Fruit fly (Drosophila melanogaster) whole organism, embryonic: Measurements from ENCODE around the gene Polr1C.

Experiments used
- Aef1 ChIP-seq: fragments of 200-800 bp; sonication (Bioruptor generic); IDR thresholded peaks from 3 replicates; pipeline ENCODE4 v1.3.6; 2022; ENCODE audit warnings: missing biosample characterization, missing genetic modification characterization
- Bgb ChIP-seq: fragments of 200-800 bp; sonication (Bioruptor generic); IDR thresholded peaks from 2 replicates; pipeline ENCODE4 v1.3.6; 2022; ENCODE audit warnings: missing biosample characterization, missing genetic modification characterization; ENCODE audit not compliant: partially characterized antibody
- Bteb2 ChIP-seq: fragments of 200-800 bp; sonication (Bioruptor generic); optimal IDR thresholded peaks from 2 replicates; lab custom pipeline; 2016; ENCODE audit warnings: missing biosample characterization, missing genetic modification characterization
- C15 ChIP-seq: fragments of 200-800 bp; sonication (Bioruptor generic); IDR thresholded peaks from 3 replicates; pipeline ENCODE4 v1.3.6; 2022; ENCODE audit warnings: missing biosample characterization, missing genetic modification characterization
- CG10209 ChIP-seq: fragments of 200-800 bp; sonication (Bioruptor generic); optimal IDR thresholded peaks from 3 replicates; lab custom pipeline; 2017; ENCODE audit warnings: missing biosample characterization, mild to moderate bottlenecking, missing genetic modification characterization, missing genetic modification reagents
- CG14441 ChIP-seq: fragments of 200-800 bp; sonication (Bioruptor generic); IDR thresholded peaks from 2 replicates; pipeline ENCODE4 v1.3.6; 2022; ENCODE audit warnings: missing biosample characterization, missing genetic modification characterization
- CG1529 ChIP-seq: fragments of 200-800 bp; sonication (Bioruptor generic); optimal IDR thresholded peaks from 3 replicates; lab custom pipeline; 2018; ENCODE audit warnings: missing biosample characterization, missing genetic modification characterization
- CG15696 ChIP-seq: fragments of 200-800 bp; sonication (Bioruptor generic); optimal IDR thresholded peaks from 2 replicates; lab custom pipeline; 2019; ENCODE audit warnings: missing biosample characterization, mild to moderate bottlenecking, missing genetic modification characterization, moderate library complexity
- CG16813 ChIP-seq: fragments of 200-800 bp; sonication (Bioruptor generic); IDR thresholded peaks from 3 replicates; pipeline ENCODE4 v1.3.6; 2022; ENCODE audit warnings: missing biosample characterization, missing genetic modification characterization; ENCODE audit not compliant: partially characterized antibody
- CG17361 ChIP-seq: fragments of 200-800 bp; sonication (Bioruptor generic); IDR thresholded peaks from 3 replicates; pipeline ENCODE4 v1.3.6; 2022; ENCODE audit warnings: missing biosample characterization, missing genetic modification characterization
- CG17385 ChIP-seq: fragments of 200-800 bp; sonication (Bioruptor generic); optimal IDR thresholded peaks from 3 replicates; lab custom pipeline; 2018; ENCODE audit warnings: missing biosample characterization, mild to moderate bottlenecking, missing genetic modification characterization
- CG1792 ChIP-seq: fragments of 200-800 bp; sonication (Bioruptor generic); optimal IDR thresholded peaks from 2 replicates; lab custom pipeline; 2016; ENCODE audit warnings: missing biosample characterization, missing genetic modification characterization
- CG30403 ChIP-seq: fragments of 200-800 bp; sonication (Bioruptor generic); optimal IDR thresholded peaks from 3 replicates; lab custom pipeline; 2016; ENCODE audit warnings: missing biosample characterization, missing genetic modification characterization
- CG34224 ChIP-seq: fragments of 200-800 bp; sonication (Bioruptor generic); IDR thresholded peaks from 3 replicates; pipeline ENCODE4 v1.3.6; 2022; ENCODE audit warnings: missing biosample characterization, missing genetic modification characterization; ENCODE audit not compliant: partially characterized antibody
- CG34422 ChIP-seq: fragments of 200-800 bp; sonication (Bioruptor generic); IDR thresholded peaks from 3 replicates; pipeline ENCODE4 v1.3.6; 2022; ENCODE audit warnings: missing biosample characterization, missing genetic modification characterization
- CG4424 ChIP-seq: fragments of 200-800 bp; sonication (Bioruptor generic); optimal IDR thresholded peaks from 3 replicates; lab custom pipeline; 2016; ENCODE audit warnings: missing biosample characterization, missing genetic modification characterization
- CG4820 ChIP-seq: fragments of 200-800 bp; sonication (Bioruptor generic); optimal IDR thresholded peaks from 3 replicates; lab custom pipeline; 2016; ENCODE audit warnings: missing biosample characterization, missing genetic modification characterization
- CG6272 ChIP-seq: fragments of 200-800 bp; sonication (Bioruptor generic); IDR thresholded peaks from 2 replicates; pipeline ENCODE4 v1.3.6; 2022; ENCODE audit warnings: missing biosample characterization, missing genetic modification characterization
- CG6689 ChIP-seq: fragments of 200-800 bp; sonication (Bioruptor generic); IDR thresholded peaks from 2 replicates; pipeline ENCODE4 v1.3.6; 2022; ENCODE audit warnings: missing biosample characterization, missing genetic modification characterization
- CG7928 ChIP-seq: fragments of 200-800 bp; sonication (Bioruptor generic); optimal IDR thresholded peaks from 2 replicates; lab custom pipeline; 2017; ENCODE audit warnings: missing biosample characterization, mild to moderate bottlenecking, missing genetic modification characterization
- CG9797 ChIP-seq: fragments of 200-800 bp; sonication (Bioruptor generic); optimal IDR thresholded peaks from 3 replicates; lab custom pipeline; 2018; ENCODE audit warnings: missing biosample characterization, mild to moderate bottlenecking, missing genetic modification characterization
- E2f1 ChIP-seq: fragments of 200-800 bp; sonication (Bioruptor generic); IDR thresholded peaks from 2 replicates; pipeline ENCODE4 v1.3.6; 2022; ENCODE audit warnings: missing biosample characterization, missing genetic modification characterization
- GATAe ChIP-seq: fragments of 200-800 bp; sonication (Bioruptor generic); conservative IDR thresholded peaks from 2 replicates; pipeline ENCODE4 v1.3.6; 2022; ENCODE audit warnings: missing biosample characterization, missing genetic modification characterization
- Hr51 ChIP-seq, 2 experiments: fragments of 200-800 bp; sonication (Bioruptor generic); optimal IDR thresholded peaks; 2 replicates in 1 of 2; 3 replicates in 1 of 2; lab custom pipeline; 2016 to 2018; ENCODE audit warnings: missing biosample characterization in 2 of 2, missing genetic modification characterization in 2 of 2, mild to moderate bottlenecking in 1 of 2, moderate library complexity in 1 of 2
- Lhr ChIP-seq: fragments of 200-800 bp; sonication (Bioruptor generic); optimal IDR thresholded peaks from 3 replicates; lab custom pipeline; 2017; ENCODE audit warnings: mild to moderate bottlenecking, missing biosample characterization, missing genetic modification reagents, missing genetic modification characterization
- Lim3 ChIP-seq: fragments of 200-800 bp; sonication (Bioruptor generic); IDR thresholded peaks from 2 replicates; pipeline ENCODE4 v1.3.6; 2022; ENCODE audit warnings: missing biosample characterization, missing genetic modification characterization
- MESR4 ChIP-seq: fragments of 200-800 bp; sonication (Bioruptor generic); optimal IDR thresholded peaks from 2 replicates; lab custom pipeline; 2018; ENCODE audit warnings: missing biosample characterization, mild to moderate bottlenecking, missing genetic modification characterization, moderate library complexity
- Max ChIP-seq: fragments of 200-800 bp; sonication (Bioruptor generic); optimal IDR thresholded peaks from 2 replicates; lab custom pipeline; 2016; ENCODE audit warnings: missing biosample characterization, mild to moderate bottlenecking, missing genetic modification characterization
- Neu2 ChIP-seq: fragments of 200-800 bp; sonication (Bioruptor generic); optimal IDR thresholded peaks from 3 replicates; lab custom pipeline; 2016; ENCODE audit warnings: missing biosample characterization, missing genetic modification characterization, borderline replicate concordance
- Oli ChIP-seq: fragments of 200-800 bp; sonication (Bioruptor generic); optimal IDR thresholded peaks from 2 replicates; lab custom pipeline; 2018; ENCODE audit warnings: missing biosample characterization, mild to moderate bottlenecking, missing genetic modification characterization, moderate library complexity
- Scr ChIP-seq: fragments of 200-800 bp; sonication (Bioruptor generic); IDR thresholded peaks from 2 replicates; pipeline ENCODE4 v1.3.6; 2022; ENCODE audit warnings: missing biosample characterization, missing genetic modification characterization; ENCODE audit not compliant: partially characterized antibody
- Spps ChIP-seq: fragments of 200-800 bp; sonication (Bioruptor generic); optimal IDR thresholded peaks from 2 replicates; lab custom pipeline; 2018; ENCODE audit warnings: missing biosample characterization, mild to moderate bottlenecking, missing genetic modification characterization
- Sry-δ ChIP-seq: fragments of 200-800 bp; sonication (Bioruptor generic); optimal IDR thresholded peaks from 2 replicates; lab custom pipeline; 2016; ENCODE audit warnings: missing biosample characterization, missing genetic modification characterization
- YL-1 ChIP-seq: fragments of 200-800 bp; sonication (Bioruptor generic); optimal IDR thresholded peaks from 3 replicates; lab custom pipeline; 2017; ENCODE audit warnings: missing biosample characterization, mild to moderate bottlenecking, missing genetic modification characterization
- bbx ChIP-seq: fragments of 200-800 bp; sonication (Bioruptor generic); IDR thresholded peaks from 2 replicates; pipeline ENCODE4 v1.3.6; 2022; ENCODE audit warnings: missing biosample characterization, missing genetic modification characterization; ENCODE audit not compliant: partially characterized antibody
- bcd ChIP-seq: fragments of 200-800 bp; sonication (Bioruptor generic); optimal IDR thresholded peaks from 2 replicates; lab custom pipeline; 2017; ENCODE audit warnings: missing biosample characterization, mild to moderate bottlenecking, missing genetic modification characterization
- br ChIP-seq: fragments of >200 bp; optimal IDR thresholded peaks from 2 replicates; lab custom pipeline; 2017
- chinmo ChIP-seq: fragments of 200-800 bp; sonication (Bioruptor generic); IDR thresholded peaks from 4 replicates; pipeline ENCODE4 v1.3.6; 2022; ENCODE audit warnings: missing biosample characterization, missing genetic modification characterization; ENCODE audit not compliant: partially characterized antibody
- croc ChIP-seq: fragments of 200-800 bp; sonication (Bioruptor generic); conservative IDR thresholded peaks from 3 replicates; pipeline ENCODE4 v1.3.6; 2022; ENCODE audit warnings: missing biosample characterization, missing genetic modification characterization
- dati ChIP-seq: fragments of 200-800 bp; sonication (Bioruptor generic); IDR thresholded peaks from 2 replicates; pipeline ENCODE4 v1.3.6; 2022; ENCODE audit warnings: missing biosample characterization, missing genetic modification characterization
- ewg ChIP-seq: fragments of 200-800 bp; sonication (Bioruptor generic); optimal IDR thresholded peaks from 3 replicates; lab custom pipeline; 2017; ENCODE audit warnings: mild to moderate bottlenecking, missing biosample characterization, missing genetic modification reagents, missing genetic modification characterization
- gce ChIP-seq: fragments of 200-800 bp; sonication (Bioruptor generic); IDR thresholded peaks from 3 replicates; pipeline ENCODE4 v1.3.6; 2022; ENCODE audit warnings: missing biosample characterization, missing genetic modification characterization
- gcm ChIP-seq: fragments of 200-800 bp; sonication (Bioruptor generic); optimal IDR thresholded peaks from 2 replicates; lab custom pipeline; 2019; ENCODE audit warnings: missing biosample characterization, mild to moderate bottlenecking, missing genetic modification characterization, moderate library complexity
- gfzf ChIP-seq: fragments of 200-800 bp; sonication (Bioruptor generic); optimal IDR thresholded peaks from 2 replicates; lab custom pipeline; 2016; ENCODE audit warnings: missing biosample characterization, mild to moderate bottlenecking, missing genetic modification characterization, moderate library complexity
- ham ChIP-seq: fragments of 200-800 bp; sonication (Bioruptor generic); IDR thresholded peaks from 2 replicates; pipeline ENCODE4 v1.3.6; 2022; ENCODE audit warnings: missing biosample characterization, missing genetic modification characterization
- jumu ChIP-seq: fragments of 200-800 bp; sonication (Bioruptor generic); optimal IDR thresholded peaks from 3 replicates; lab custom pipeline; 2016; ENCODE audit warnings: missing biosample characterization, missing genetic modification characterization
- mam ChIP-seq: fragments of 200-800 bp; sonication (Bioruptor generic); optimal IDR thresholded peaks from 3 replicates; lab custom pipeline; 2016; ENCODE audit warnings: missing biosample characterization, missing genetic modification characterization
- pros ChIP-seq: fragments of 200-800 bp; sonication (Bioruptor generic); optimal IDR thresholded peaks from 3 replicates; lab custom pipeline; 2019; ENCODE audit warnings: missing biosample characterization, mild to moderate bottlenecking, missing genetic modification characterization, moderate library complexity
- shn ChIP-seq: fragments of 200-800 bp; sonication (Bioruptor generic); optimal IDR thresholded peaks from 3 replicates; lab custom pipeline; 2016; ENCODE audit warnings: missing biosample characterization, missing genetic modification characterization
- stc ChIP-seq: fragments of 200-800 bp; sonication (Bioruptor generic); IDR thresholded peaks from 2 replicates; pipeline ENCODE4 v1.3.6; 2022; ENCODE audit warnings: missing biosample characterization, missing genetic modification characterization
- zen ChIP-seq: fragments of 200-800 bp; sonication (Bioruptor generic); optimal IDR thresholded peaks from 3 replicates; lab custom pipeline; 2018; ENCODE audit warnings: missing biosample characterization, mild to moderate bottlenecking, missing genetic modification characterization, moderate library complexity
- zfh1 ChIP-seq: fragments of 200-800 bp; sonication (Bioruptor generic); IDR thresholded peaks from 3 replicates; pipeline ENCODE4 v1.3.6; 2022; ENCODE audit warnings: missing biosample characterization, missing genetic modification characterization

Polr1C gene

dm6 chr2L:4968767-4969166 lies at the start of gene Polr1C, which contains the start of gene Scox:
Gene Polr1C (plus strand): TSS chr2L:4969004.
Gene Scox (minus strand): TSS chr2L:4968935.
- TF ChIP-seq br (lab: Kevin White, UChicago) (no peak), CG10209 (GFP tag; lab: Kevin White, UChicago) (no peak), GATAe (GFP tag; lab: Robert Waterston, UW) (no peak), gce (GFP tag; lab: Robert Waterston, UW) (no peak), CG1529 (GFP tag; lab: Kevin White, UChicago) (no peak), Bteb2 (GFP tag; lab: Kevin White, UChicago) (no peak), CG17361 (no peak), CG1792 (no peak), Lim3 (no peak), C15 (no peak), Spps (no peak), zfh1 (GFP tag; lab: Robert Waterston, UW) (no peak), dati (GFP tag; lab: Robert Waterston, UW) (no peak), CG9797 (GFP tag; lab: Kevin White, UChicago) (peak; percentile 55), CG17385 (GFP tag; lab: Kevin White, UChicago) (peak; percentile 89), CG14441 (no peak), Scr (GFP tag; lab: Robert Waterston, UW) (no peak), gcm (GFP tag; lab: Kevin White, UChicago) (no peak), croc (GFP tag; lab: Robert Waterston, UW) (no peak), Neu2 (GFP tag; lab: Kevin White, UChicago) (no peak), stc (no peak), CG16813 (no peak), CG34422 (GFP tag; lab: Robert Waterston, UW) (peak; percentile 18; the same call in 1 of the 3 replicates), pros (GFP tag; lab: Kevin White, UChicago) (no peak), CG30403 (GFP tag; lab: Kevin White, UChicago) (no peak), CG15696 (no peak), Aef1 (GFP tag; lab: Robert Waterston, UW) (no peak), Lhr (GFP tag; lab: Kevin White, UChicago) (no peak), zen (no peak), bcd (no peak), jumu (GFP tag; lab: Kevin White, UChicago) (no peak), YL-1 (GFP tag; lab: Kevin White, UChicago) (peak; percentile 58), ham (GFP tag; lab: Robert Waterston, UW) (no peak), Bgb (GFP tag; lab: Robert Waterston, UW) (no peak), ewg (GFP tag; lab: Kevin White, UChicago) (no peak), Oli (no peak), bbx (GFP tag; lab: Robert Waterston, UW) (no peak), gfzf (GFP tag; lab: Kevin White, UChicago) (peak; percentile 49), Sry-δ (GFP tag; lab: Kevin White, UChicago) (no peak), CG34224 (no peak), CG6689 (no peak), shn (GFP tag; lab: Kevin White, UChicago) (no peak), CG6272 (GFP tag; lab: Robert Waterston, UW) (no peak), MESR4 (GFP tag; lab: Kevin White, UChicago) (peak; percentile 44), Hr51 (GFP tag; optimal IDR thresholded peaks at IDR 0.05; lab: Kevin White, UChicago) (no peak), chinmo (GFP tag; lab: Robert Waterston, UW) (no peak), Max (GFP tag; lab: Kevin White, UChicago) (peak; percentile 33), CG7928 (GFP tag; lab: Kevin White, UChicago) (no peak), CG4424 (GFP tag; lab: Kevin White, UChicago) (no peak), CG4820 (no peak), E2f1 (GFP tag; lab: Robert Waterston, UW) (no peak), mam (GFP tag; lab: Kevin White, UChicago) (no peak)
